Worm (Caenorhabditis elegans) whole organism, L1 larva: Measurements from ENCODE around the gene nhr-26.

ENCODE experiments used
- alr-1 ChIP-seq: fragments of 200-800 bp; sonication (Bioruptor generic); optimal IDR thresholded peaks from 2 replicates; lab custom pipeline; 2018; ENCODE audit warnings: borderline replicate concordance, mild to moderate bottlenecking, missing genetic modification characterization, missing compliant biosample characterization
- aly-2 ChIP-seq: fragments of 150-350 bp; optimal IDR thresholded peaks from 2 replicates; lab custom pipeline; 2014; ENCODE audit warnings: missing biosample characterization, missing genetic modification characterization
- ama-1 ChIP-seq: fragments of 150-350 bp; optimal IDR thresholded peaks from 2 replicates; lab custom pipeline; 2014
- ceh-88 ChIP-seq: fragments of 200-800 bp; sonication (Bioruptor generic); IDR thresholded peaks from 2 replicates; pipeline ENCODE4 v1.3.6; 2022; ENCODE audit warnings: missing genetic modification characterization, missing compliant biosample characterization
- ces-1 ChIP-seq: fragments of 150-350 bp; optimal IDR thresholded peaks from 2 replicates; lab custom pipeline; 2014; ENCODE audit warnings: missing biosample characterization, missing genetic modification reagents, missing genetic modification characterization
- irx-1 ChIP-seq: sonication (generic microtip); optimal IDR thresholded peaks from 2 replicates; lab custom pipeline; 2016; ENCODE audit warnings: missing genetic modification characterization, missing compliant biosample characterization
- lin-35 ChIP-seq, 2 experiments: fragments of 150-350 bp; optimal IDR thresholded peaks; 2 replicates each; lab custom pipeline; 2014; ENCODE audit warnings: missing biosample characterization in 2 of 2, missing genetic modification characterization in 2 of 2, missing genetic modification reagents in 2 of 2
- nhr-84 ChIP-seq: sonication (generic microtip); optimal IDR thresholded peaks from 2 replicates; lab custom pipeline; 2017; ENCODE audit warnings: missing biosample characterization, missing genetic modification characterization
- pqm-1 ChIP-seq: sonication (generic microtip); optimal IDR thresholded peaks from 3 replicates; lab custom pipeline; 2017; ENCODE audit warnings: missing biosample characterization, missing genetic modification characterization
- snu-23 ChIP-seq: sonication (generic microtip); optimal IDR thresholded peaks from 2 replicates; lab custom pipeline; 2016; ENCODE audit warnings: missing genetic modification characterization, missing compliant biosample characterization
- swsn-7 ChIP-seq: sonication (generic microtip); optimal IDR thresholded peaks from 2 replicates; lab custom pipeline; 2016; ENCODE audit warnings: missing genetic modification characterization, missing compliant biosample characterization
- unc-98 ChIP-seq: fragments of 200-800 bp; sonication (Bioruptor generic); IDR thresholded peaks from 2 replicates; pipeline ENCODE4 v1.3.6; 2022; ENCODE audit warnings: missing genetic modification characterization, missing compliant biosample characterization

DNA sequence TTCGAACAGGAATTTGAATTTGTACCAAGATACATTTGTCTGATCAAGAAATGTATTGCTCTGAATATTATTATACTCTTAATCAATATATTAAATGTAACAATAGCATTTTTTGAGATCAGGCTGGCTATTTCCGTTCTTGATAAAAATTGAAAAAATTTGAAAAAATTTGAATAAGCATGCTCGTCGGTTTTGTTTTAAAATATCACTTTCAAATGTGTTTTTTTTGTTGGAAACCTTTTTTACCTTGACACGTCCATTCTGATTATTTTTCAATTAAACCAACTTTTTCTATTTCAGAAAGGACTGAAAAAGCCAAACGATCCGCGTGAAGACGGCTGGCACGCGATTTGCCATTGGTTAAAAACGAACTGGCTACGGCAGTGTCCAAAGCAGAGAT, 21.7 kb downstream of the nhr-26 start, which contains the start of gene adt-1:
- no peak for TF ChIP-seq ama-1 (lab: Kevin White, UChicago)
- TF ChIP-seq irx-1 (tag; lab: Kevin White, UChicago), result no peak
- no peak for TF ChIP-seq ces-1 (GFP tag; lab: Kevin White, UChicago)
- no peak for TF ChIP-seq alr-1
- TF ChIP-seq ceh-88 (GFP tag; lab: Robert Waterston, UW), result no peak
- no peak for TF ChIP-seq aly-2 (tag; lab: Kevin White, UChicago)
- TF ChIP-seq snu-23 (GFP tag; lab: Kevin White, UChicago), result no peak
- no peak for TF ChIP-seq unc-98 (GFP tag; lab: Robert Waterston, UW)
- no peak for TF ChIP-seq swsn-7
- no peak for TF ChIP-seq nhr-84 (tag; lab: Kevin White, UChicago)
- no peak for TF ChIP-seq pqm-1 (tag; lab: Kevin White, UChicago)
- no peak for TF ChIP-seq lin-35 (GFP tag; optimal IDR thresholded peaks at IDR 0.05; lab: Kevin White, UChicago)
